Fruit fly (Drosophila melanogaster) whole organism, prepupa: ENCODE results near the gene CG1116.
A peak's percentile ranks its signal among the peaks of the same experiment; 100 is the strongest.

Experiments used
- CG10631 ChIP-seq: fragments of 200-800 bp; sonication (Bioruptor generic); optimal IDR thresholded peaks from 2 replicates; lab custom pipeline; 2016; ENCODE audit warnings: missing biosample characterization, missing genetic modification characterization
- CG10669 ChIP-seq: fragments of 200-800 bp; sonication (Bioruptor generic); optimal IDR thresholded peaks from 3 replicates; lab custom pipeline; 2018; ENCODE audit warnings: missing biosample characterization, mild to moderate bottlenecking, missing genetic modification characterization, moderate library complexity
- CG11294 ChIP-seq: fragments of 200-800 bp; sonication (Bioruptor generic); IDR thresholded peaks from 2 replicates; pipeline ENCODE4 v1.3.6; 2022; ENCODE audit warnings: missing biosample characterization, missing genetic modification characterization
- CG11762 ChIP-seq: fragments of 200-800 bp; sonication (Bioruptor generic); optimal IDR thresholded peaks from 3 replicates; lab custom pipeline; 2016; ENCODE audit warnings: missing biosample characterization, missing genetic modification characterization; ENCODE audit not compliant: insufficient read depth
- CG15336 ChIP-seq: fragments of 200-800 bp; sonication (Bioruptor generic); IDR thresholded peaks from 2 replicates; pipeline ENCODE4 v1.3.6; 2022; ENCODE audit warnings: missing biosample characterization, missing genetic modification characterization
- CG1621 ChIP-seq: fragments of 200-800 bp; sonication (Bioruptor generic); optimal IDR thresholded peaks from 3 replicates; lab custom pipeline; 2018; ENCODE audit warnings: missing biosample characterization, mild to moderate bottlenecking, missing genetic modification characterization
- CG16779 ChIP-seq: fragments of 200-800 bp; sonication (Bioruptor generic); optimal IDR thresholded peaks from 3 replicates; lab custom pipeline; 2017; ENCODE audit warnings: missing biosample characterization, mild to moderate bottlenecking, missing genetic modification characterization
- CG3032 ChIP-seq: fragments of 200-800 bp; optimal IDR thresholded peaks from 2 replicates; lab custom pipeline; 2019; ENCODE audit warnings: missing biosample characterization, mild to moderate bottlenecking, missing genetic modification characterization, moderate library complexity
- CG31627 ChIP-seq: fragments of 200-800 bp; sonication (Bioruptor generic); optimal IDR thresholded peaks from 3 replicates; lab custom pipeline; 2016; ENCODE audit warnings: missing biosample characterization, missing genetic modification characterization
- CG32006 ChIP-seq: fragments of 200-800 bp; sonication (Bioruptor generic); optimal IDR thresholded peaks from 3 replicates; lab custom pipeline; 2017; ENCODE audit warnings: missing biosample characterization, mild to moderate bottlenecking, missing genetic modification characterization
- CG34406 ChIP-seq: fragments of 200-800 bp; sonication (Bioruptor generic); optimal IDR thresholded peaks from 3 replicates; lab custom pipeline; 2016; ENCODE audit warnings: missing biosample characterization, missing genetic modification characterization
- CG3919 ChIP-seq: fragments of 200-800 bp; sonication (Bioruptor generic); optimal IDR thresholded peaks from 3 replicates; lab custom pipeline; 2016; ENCODE audit warnings: missing biosample characterization, missing genetic modification characterization
- CG4318 ChIP-seq: fragments of 200-800 bp; sonication (Bioruptor generic); optimal IDR thresholded peaks from 3 replicates; lab custom pipeline; 2017; ENCODE audit warnings: missing biosample characterization, mild to moderate bottlenecking, missing genetic modification characterization
- CG6163 ChIP-seq: fragments of 200-800 bp; sonication (Bioruptor generic); IDR thresholded peaks from 3 replicates; pipeline ENCODE4 v1.3.6; 2022; ENCODE audit warnings: missing biosample characterization, missing genetic modification characterization
- CG6276 ChIP-seq: fragments of 200-800 bp; sonication (Bioruptor generic); optimal IDR thresholded peaks from 2 replicates; lab custom pipeline; 2017; ENCODE audit warnings: missing biosample characterization, mild to moderate bottlenecking, missing genetic modification characterization
- CG6792 ChIP-seq: fragments of 200-800 bp; sonication (Bioruptor generic); optimal IDR thresholded peaks from 3 replicates; lab custom pipeline; 2016; ENCODE audit warnings: missing biosample characterization, missing genetic modification characterization
- CG6808 ChIP-seq: fragments of 200-800 bp; sonication (Bioruptor generic); optimal IDR thresholded peaks from 3 replicates; lab custom pipeline; 2017; ENCODE audit warnings: missing biosample characterization, missing genetic modification characterization, mild to moderate bottlenecking, moderate library complexity, missing genetic modification reagents
- CG6854 ChIP-seq: fragments of 200-800 bp; sonication (Bioruptor generic); optimal IDR thresholded peaks from 2 replicates; lab custom pipeline; 2017; ENCODE audit warnings: missing biosample characterization, mild to moderate bottlenecking, missing genetic modification characterization
- CG7368 ChIP-seq: fragments of 200-800 bp; sonication (Bioruptor generic); optimal IDR thresholded peaks from 3 replicates; lab custom pipeline; 2016; ENCODE audit warnings: missing biosample characterization, missing genetic modification characterization
- CG8119 ChIP-seq: fragments of 200-800 bp; sonication (Bioruptor generic); IDR thresholded peaks from 3 replicates; pipeline ENCODE4 v1.3.6; 2022; ENCODE audit warnings: missing biosample characterization, missing genetic modification characterization
- CG9139 ChIP-seq: fragments of 200-800 bp; sonication (Bioruptor generic); optimal IDR thresholded peaks from 3 replicates; lab custom pipeline; 2017; ENCODE audit warnings: missing biosample characterization, mild to moderate bottlenecking, missing genetic modification characterization
- Eip75B ChIP-seq: fragments of 200-800 bp; sonication (Bioruptor generic); optimal IDR thresholded peaks from 3 replicates; lab custom pipeline; 2016; ENCODE audit warnings: missing biosample characterization, missing genetic modification characterization
- Eip93F ChIP-seq: fragments of 200-800 bp; sonication (Bioruptor generic); optimal IDR thresholded peaks from 2 replicates; lab custom pipeline; 2016; ENCODE audit warnings: missing biosample characterization, mild to moderate bottlenecking, missing genetic modification characterization
- Ets21C ChIP-seq: fragments of 200-800 bp; sonication (Bioruptor generic); optimal IDR thresholded peaks from 3 replicates; lab custom pipeline; 2016; ENCODE audit warnings: missing biosample characterization, missing genetic modification characterization
- Gug ChIP-seq: fragments of 200-800 bp; sonication (Bioruptor generic); IDR thresholded peaks from 2 replicates; pipeline ENCODE4 v1.3.6; 2022; ENCODE audit warnings: missing biosample characterization, missing genetic modification characterization
- Hr39 ChIP-seq: fragments of 200-800 bp; sonication (Bioruptor generic); optimal IDR thresholded peaks from 2 replicates; lab custom pipeline; 2016; ENCODE audit warnings: missing biosample characterization, missing genetic modification characterization
- Hr4 ChIP-seq: fragments of 200-800 bp; sonication (Bioruptor generic); optimal IDR thresholded peaks from 3 replicates; lab custom pipeline; 2016; ENCODE audit warnings: missing biosample characterization, missing genetic modification characterization
- Lpt ChIP-seq: fragments of 200-800 bp; sonication (Bioruptor generic); optimal IDR thresholded peaks from 3 replicates; lab custom pipeline; 2016; ENCODE audit warnings: missing biosample characterization, missing genetic modification characterization
- Met ChIP-seq: fragments of 200-800 bp; sonication (Bioruptor generic); optimal IDR thresholded peaks from 3 replicates; lab custom pipeline; 2016; ENCODE audit warnings: missing biosample characterization, missing genetic modification characterization
- OdsH ChIP-seq: fragments of 200-800 bp; sonication (Bioruptor generic); optimal IDR thresholded peaks from 3 replicates; lab custom pipeline; 2016; ENCODE audit warnings: missing biosample characterization, missing genetic modification characterization
- Smox ChIP-seq: fragments of 200-800 bp; sonication (Bioruptor generic); optimal IDR thresholded peaks from 3 replicates; lab custom pipeline; 2016; ENCODE audit warnings: missing biosample characterization, missing genetic modification characterization
- Sox102F ChIP-seq: fragments of 200-800 bp; sonication (Bioruptor generic); optimal IDR thresholded peaks from 2 replicates; lab custom pipeline; 2016; ENCODE audit warnings: missing biosample characterization, mild to moderate bottlenecking, missing genetic modification characterization
- Sox14 ChIP-seq: fragments of 200-800 bp; sonication (Bioruptor generic); optimal IDR thresholded peaks from 3 replicates; lab custom pipeline; 2016; ENCODE audit warnings: missing biosample characterization, missing genetic modification characterization
- Sox15 ChIP-seq: fragments of 200-800 bp; sonication (Bioruptor generic); optimal IDR thresholded peaks from 3 replicates; lab custom pipeline; 2016; ENCODE audit warnings: missing biosample characterization, missing genetic modification characterization
- acj6 ChIP-seq: fragments of 200-800 bp; sonication (Bioruptor generic); optimal IDR thresholded peaks from 3 replicates; lab custom pipeline; 2016; ENCODE audit warnings: missing biosample characterization, missing genetic modification characterization
- cyc ChIP-seq: fragments of 200-800 bp; sonication (Bioruptor generic); optimal IDR thresholded peaks from 3 replicates; lab custom pipeline; 2016; ENCODE audit warnings: missing biosample characterization, missing genetic modification characterization
- dac ChIP-seq: fragments of 200-800 bp; sonication (Bioruptor generic); optimal IDR thresholded peaks from 2 replicates; lab custom pipeline; 2017; ENCODE audit warnings: missing biosample characterization, mild to moderate bottlenecking, missing genetic modification characterization
- dsx ChIP-seq: fragments of 200-800 bp; optimal IDR thresholded peaks from 3 replicates; lab custom pipeline; 2019; ENCODE audit warnings: missing biosample characterization, mild to moderate bottlenecking, missing genetic modification characterization, moderate library complexity; ENCODE audit not compliant: poor library complexity, severe bottlenecking
- eg ChIP-seq: fragments of 200-800 bp; sonication (Bioruptor generic); IDR thresholded peaks from 3 replicates; pipeline ENCODE4 v1.3.6; 2022; ENCODE audit warnings: missing biosample characterization, missing genetic modification characterization
- esn ChIP-seq: fragments of 200-800 bp; sonication (Bioruptor generic); optimal IDR thresholded peaks from 2 replicates; lab custom pipeline; 2016; ENCODE audit warnings: missing biosample characterization, mild to moderate bottlenecking, missing genetic modification characterization, moderate library complexity
- fd85E ChIP-seq: fragments of 200-800 bp; sonication (Bioruptor generic); optimal IDR thresholded peaks from 3 replicates; lab custom pipeline; 2016; ENCODE audit warnings: missing biosample characterization, missing genetic modification characterization
- fkh ChIP-seq: fragments of 200-800 bp; sonication (Bioruptor generic); optimal IDR thresholded peaks from 3 replicates; lab custom pipeline; 2017; ENCODE audit warnings: missing biosample characterization, mild to moderate bottlenecking, missing genetic modification characterization, moderate library complexity
- lz ChIP-seq: fragments of 200-800 bp; sonication (Bioruptor generic); optimal IDR thresholded peaks from 3 replicates; lab custom pipeline; 2016; ENCODE audit warnings: missing biosample characterization, missing genetic modification characterization
- net ChIP-seq: fragments of 200-800 bp; sonication (Bioruptor generic); optimal IDR thresholded peaks from 3 replicates; lab custom pipeline; 2016; ENCODE audit warnings: missing biosample characterization, missing genetic modification characterization
- pdm3 ChIP-seq: fragments of 200-800 bp; sonication (Bioruptor generic); optimal IDR thresholded peaks from 3 replicates; lab custom pipeline; 2016; ENCODE audit warnings: missing biosample characterization, missing genetic modification characterization
- salr ChIP-seq, 2 experiments: fragments of 200-800 bp; sonication (Bioruptor generic); optimal IDR thresholded peaks; 3 replicates each; lab custom pipeline; 2016 to 2018; ENCODE audit warnings: missing biosample characterization in 2 of 2, missing genetic modification characterization in 2 of 2, mild to moderate bottlenecking in 1 of 2
- spab ChIP-seq: fragments of 200-800 bp; sonication (Bioruptor generic); optimal IDR thresholded peaks from 2 replicates; lab custom pipeline; 2017; ENCODE audit warnings: missing biosample characterization, mild to moderate bottlenecking, missing genetic modification characterization, missing genetic modification reagents
- svp ChIP-seq: fragments of 200-800 bp; sonication (Bioruptor generic); peaks from one replicate; lab custom pipeline; 2016; ENCODE audit warnings: missing biosample characterization, missing genetic modification characterization
- topi ChIP-seq: fragments of 200-800 bp; sonication (Bioruptor generic); optimal IDR thresholded peaks from 3 replicates; lab custom pipeline; 2016; ENCODE audit warnings: missing biosample characterization, missing genetic modification characterization
- vri ChIP-seq: fragments of 200-800 bp; sonication (Bioruptor generic); optimal IDR thresholded peaks from 3 replicates; lab custom pipeline; 2016; ENCODE audit warnings: missing biosample characterization, mild to moderate bottlenecking, missing genetic modification characterization

Gene CG1116

DNA sequence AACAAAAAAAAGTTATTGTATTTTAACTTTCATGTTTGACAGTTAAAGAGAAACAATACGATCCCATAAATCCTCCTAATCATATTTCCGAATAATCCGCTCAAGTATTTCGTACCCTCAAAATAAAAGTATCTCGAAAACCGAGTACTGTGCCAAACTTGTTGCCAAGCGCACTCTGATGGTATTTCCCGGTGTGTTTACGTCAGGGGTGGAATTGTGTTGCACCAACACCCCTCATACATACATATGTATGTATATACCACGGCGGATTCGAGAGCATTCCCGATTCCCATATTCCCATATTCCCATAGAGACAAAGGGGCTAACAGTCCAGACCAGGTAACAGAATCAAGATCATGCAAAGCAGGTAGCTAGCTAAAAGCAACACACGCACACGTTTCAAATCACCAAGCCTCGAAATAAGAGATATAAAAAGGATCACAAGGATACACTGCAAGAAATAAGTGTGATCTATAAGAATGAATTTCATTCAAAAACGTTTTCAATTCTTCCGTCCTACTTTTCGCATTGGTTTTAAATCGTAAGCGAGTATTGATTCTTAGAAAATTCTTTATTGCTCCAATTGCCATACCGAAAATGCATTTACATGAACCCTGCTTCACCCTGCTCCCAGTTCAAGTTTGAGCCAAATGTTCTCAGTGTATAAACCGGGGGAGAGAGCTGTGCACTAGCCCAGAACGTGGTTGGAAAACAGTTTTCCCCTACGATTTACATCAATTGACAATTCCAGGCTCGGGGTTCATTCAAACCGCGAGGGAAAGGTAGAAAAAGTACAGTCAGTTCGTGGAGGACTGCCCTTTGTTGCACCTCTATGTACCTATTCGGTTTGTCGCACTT is 7.3 kb upstream of the CG1116 start:
- TF ChIP-seq CG6792 (GFP tag; lab: Kevin White, UChicago) (peak; percentile 25), CG15336 (0 out of 2 replicates have a peak, but pooled peaks have one; percentile 35), Hr39 (GFP tag; lab: Kevin White, UChicago) (peak; percentile 2), pdm3 (GFP tag; lab: Kevin White, UChicago) (peak; percentile 49), fkh (no peak), CG31627 (GFP tag; lab: Kevin White, UChicago) (peak; percentile 26), topi (GFP tag; lab: Kevin White, UChicago) (peak; percentile 23), CG6163 (GFP tag; lab: Robert Waterston, UW) (peak; percentile 28; the same call in 1 of the 3 replicates), Lpt (GFP tag; lab: Kevin White, UChicago) (no peak), CG4318 (GFP tag; lab: Kevin White, UChicago) (no peak), CG3032 (tag; lab: Kevin White, UChicago) (peak; percentile 65), CG34406 (GFP tag; lab: Kevin White, UChicago) (peak; percentile 9), CG10669 (GFP tag; lab: Kevin White, UChicago) (peak; percentile 63), CG10631 (peak; percentile 50), Sox15 (GFP tag; lab: Kevin White, UChicago) (no peak), CG6276 (GFP tag; lab: Kevin White, UChicago) (peak; percentile 23), Eip93F (GFP tag; lab: Kevin White, UChicago) (no peak), CG6808 (GFP tag; lab: Kevin White, UChicago) (peak; percentile 72), Eip75B (peak; percentile 71), dsx (GFP tag; lab: Kevin White, UChicago) (peak; percentile 50), Ets21C (GFP tag; lab: Kevin White, UChicago) (no peak), Met (GFP tag; lab: Kevin White, UChicago) (peak; percentile 26), vri (GFP tag; lab: Kevin White, UChicago) (no peak), CG1621 (tag; lab: Kevin White, UChicago) (peak; percentile 36), CG11762 (GFP tag; lab: Kevin White, UChicago) (peak; percentile 18), lz (GFP tag; lab: Kevin White, UChicago) (peak; percentile 13), Gug (0 out of 2 replicates have a peak, but pooled peaks have one; percentile 16), spab (peak; percentile 49), CG7368 (no peak), svp (peak; percentile 79), eg (GFP tag; lab: Robert Waterston, UW) (no peak), CG3919 (GFP tag; lab: Kevin White, UChicago) (peak; percentile 65), net (GFP tag; lab: Kevin White, UChicago) (no peak), Smox (GFP tag; lab: Kevin White, UChicago) (no peak), esn (GFP tag; lab: Kevin White, UChicago) (peak; percentile 37), cyc (GFP tag; lab: Kevin White, UChicago) (no peak), Sox14 (peak; percentile 65), fd85E (GFP tag; lab: Kevin White, UChicago) (no peak), dac (GFP tag; lab: Kevin White, UChicago) (no peak), OdsH (peak; percentile 49), Sox102F (GFP tag; lab: Kevin White, UChicago) (no peak), CG6854 (GFP tag; lab: Kevin White, UChicago) (no peak), salr (GFP tag; optimal IDR thresholded peaks at IDR 0.05; lab: Kevin White, UChicago) (peak in 1 of 2 experiments; percentile 20), acj6 (peak; percentile 41), CG8119 (GFP tag; lab: Robert Waterston, UW) (0 out of 3 replicates have a peak, but pooled peaks have one; percentile 39), CG16779 (tag; lab: Kevin White, UChicago) (peak; percentile 18), CG11294 (GFP tag; lab: Robert Waterston, UW) (no peak), CG32006 (GFP tag; lab: Kevin White, UChicago) (peak; percentile 52), Hr4 (GFP tag; lab: Kevin White, UChicago) (peak; percentile 10), CG9139 (GFP tag; lab: Kevin White, UChicago) (peak; percentile 18)
